Worm (Caenorhabditis elegans) whole organism, mixed stage, embryonic: ENCODE measurements around the gene ZK673.11.

Source experiments
- ceh-83 ChIP-seq: fragments of 200-800 bp; sonication (Bioruptor generic); optimal IDR thresholded peaks from 2 replicates; lab custom pipeline; 2018; ENCODE audit warnings: mild to moderate bottlenecking, missing genetic modification characterization, missing compliant biosample characterization
- elt-3 ChIP-seq: fragments of 150-350 bp; optimal IDR thresholded peaks from 2 replicates; lab custom pipeline; 2014; ENCODE audit warnings: missing biosample characterization, missing genetic modification characterization
- nhr-76 ChIP-seq: sonication (generic microtip); optimal IDR thresholded peaks from 2 replicates; lab custom pipeline; 2017; ENCODE audit warnings: missing biosample characterization, missing genetic modification characterization
- pha-4 ChIP-seq: fragments of 150-350 bp; optimal IDR thresholded peaks from 2 replicates; lab custom pipeline; 2018; ENCODE audit warnings: missing biosample characterization, missing genetic modification reagents, missing genetic modification characterization
- unc-62 ChIP-seq: fragments of 150-350 bp; optimal IDR thresholded peaks from 2 replicates; lab custom pipeline; 2014; ENCODE audit warnings: missing biosample characterization, missing genetic modification reagents, missing genetic modification characterization

DNA sequence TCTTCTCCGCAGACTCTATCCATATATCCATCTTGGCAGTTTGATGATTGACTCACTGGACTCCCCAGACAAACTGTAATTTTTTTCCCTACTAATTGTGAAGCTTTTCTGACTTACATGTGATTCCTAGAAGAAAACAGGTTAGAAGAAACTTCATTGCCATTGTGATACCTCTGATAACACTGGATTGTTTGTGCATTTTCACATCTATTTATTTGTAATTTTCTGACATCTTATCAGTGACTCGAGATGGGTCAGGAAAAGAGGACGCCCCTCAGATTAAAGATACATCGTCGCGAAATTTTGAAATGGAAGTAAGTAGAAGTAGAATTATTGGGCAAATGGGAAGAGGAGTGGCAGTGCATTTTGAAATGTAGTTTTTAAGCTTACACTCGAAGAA, 33.2 kb downstream of the ZK673.11 start, which contains the start of gene clec-61:
- TF ChIP-seq elt-3 (tag; lab: Kevin White, UChicago) (no peak), nhr-76 (tag; lab: Kevin White, UChicago) (no peak), pha-4 (tag; lab: Kevin White, UChicago) (no peak), unc-62 (GFP tag; lab: Kevin White, UChicago) (no peak), ceh-83 (GFP tag; lab: Kevin White, UChicago) (no peak)
